Worm (Caenorhabditis elegans) whole organism, young adult: ENCODE data around the gene lido-12.
A peak's percentile ranks its signal among the peaks of the same experiment; 100 is the strongest.

Source experiments
- B0019.2 ChIP-seq: fragments of 200-800 bp; sonication (Bioruptor generic); conservative IDR thresholded peaks from 2 replicates; pipeline ENCODE4 v1.3.6; 2022; ENCODE audit warnings: missing genetic modification reagents, missing genetic modification characterization, missing compliant biosample characterization
- F23B12.7 ChIP-seq: sonication (generic microtip); optimal IDR thresholded peaks from 2 replicates; lab custom pipeline; 2017; ENCODE audit warnings: missing genetic modification characterization, mild to moderate bottlenecking, missing compliant biosample characterization, antibody characterized with exemption, moderate library complexity; ENCODE audit not compliant: insufficient read depth
- F49E8.2 ChIP-seq: sonication (generic microtip); optimal IDR thresholded peaks from 3 replicates; lab custom pipeline; 2017; ENCODE audit warnings: missing genetic modification characterization, mild to moderate bottlenecking, missing compliant biosample characterization, antibody characterized with exemption, moderate library complexity; ENCODE audit not compliant: insufficient read depth
- F55B11.4 ChIP-seq: sonication (generic microtip); optimal IDR thresholded peaks from 2 replicates; lab custom pipeline; 2016; ENCODE audit warnings: missing compliant biosample characterization, missing genetic modification characterization, borderline replicate concordance; ENCODE audit not compliant: insufficient read depth
- Y56A3A.18 ChIP-seq: fragments of 200-800 bp; sonication (Bioruptor generic); IDR thresholded peaks from 2 replicates; pipeline ENCODE4 v1.3.6; 2022; ENCODE audit warnings: missing genetic modification reagents, missing genetic modification characterization, missing compliant biosample characterization
- attf-5 ChIP-seq: fragments of 200-800 bp; sonication (Bioruptor generic); optimal IDR thresholded peaks from 2 replicates; lab custom pipeline; 2018; ENCODE audit warnings: mild to moderate bottlenecking, missing genetic modification characterization, missing compliant biosample characterization
- cebp-1 ChIP-seq, 2 experiments: fragments of 200-800 bp in 1 of 2; sonication (Bioruptor generic) in 1 of 2; sonication (generic microtip) in 1 of 2; IDR thresholded peaks in 1 of 2; optimal IDR thresholded peaks in 1 of 2; 2 replicates each; pipeline versions ENCODE4 v1.3.6 to Lab custom; 2017 to 2022; ENCODE audit warnings: missing compliant biosample characterization in 2 of 2, missing genetic modification characterization in 2 of 2, mild to moderate bottlenecking in 1 of 2, missing genetic modification reagents in 1 of 2, moderate library complexity in 1 of 2
- ceh-100 ChIP-seq: fragments of 200-800 bp; sonication (Bioruptor generic); IDR thresholded peaks from 2 replicates; pipeline ENCODE4 v1.3.6; 2022; ENCODE audit warnings: missing genetic modification reagents, missing genetic modification characterization, missing compliant biosample characterization
- ceh-40 ChIP-seq: fragments of 200-800 bp; sonication (Bioruptor generic); IDR thresholded peaks from 2 replicates; pipeline ENCODE4 v1.3.6; 2022; ENCODE audit warnings: missing genetic modification characterization, missing compliant biosample characterization
- ceh-58 ChIP-seq: fragments of 200-800 bp; sonication (Bioruptor generic); IDR thresholded peaks from 2 replicates; pipeline ENCODE4 v1.3.6; 2022; ENCODE audit warnings: missing genetic modification characterization, missing compliant biosample characterization
- dpff-1 ChIP-seq: sonication (generic microtip); optimal IDR thresholded peaks from 2 replicates; lab custom pipeline; 2017; ENCODE audit warnings: mild to moderate bottlenecking, missing genetic modification characterization, missing compliant biosample characterization
- egl-18 ChIP-seq: fragments of 200-800 bp; sonication (Bioruptor generic); IDR thresholded peaks from 2 replicates; pipeline ENCODE4 v1.3.6; 2022; ENCODE audit warnings: missing genetic modification reagents, missing genetic modification characterization, missing compliant biosample characterization
- ekl-4 ChIP-seq: fragments of 200-800 bp; sonication (Bioruptor generic); IDR thresholded peaks from 2 replicates; pipeline ENCODE4 v1.3.6; 2022; ENCODE audit warnings: missing genetic modification reagents, missing genetic modification characterization, missing compliant biosample characterization
- ets-4 ChIP-seq: fragments of 200-800 bp; sonication (Bioruptor generic); optimal IDR thresholded peaks from 2 replicates; lab custom pipeline; 2018; ENCODE audit warnings: mild to moderate bottlenecking, missing genetic modification characterization, missing compliant biosample characterization
- hmg-1.2 ChIP-seq: fragments of 200-800 bp; sonication (Bioruptor generic); IDR thresholded peaks from 2 replicates; pipeline ENCODE4 v1.3.6; 2022; ENCODE audit warnings: missing genetic modification reagents, missing genetic modification characterization, missing compliant biosample characterization
- let-607 ChIP-seq, 2 experiments: fragments of 200-800 bp in 1 of 2; sonication (Bioruptor generic) in 1 of 2; sonication (generic microtip) in 1 of 2; optimal IDR thresholded peaks; 2 replicates each; lab custom pipeline; 2016 to 2018; ENCODE audit warnings: mild to moderate bottlenecking in 2 of 2, missing compliant biosample characterization in 2 of 2, missing genetic modification characterization in 2 of 2, moderate library complexity in 2 of 2, missing genotype in 1 of 2
- lin-26 ChIP-seq: fragments of 200-800 bp; sonication (Bioruptor generic); IDR thresholded peaks from 2 replicates; pipeline ENCODE4 v1.3.6; 2022; ENCODE audit warnings: missing genetic modification reagents, missing genetic modification characterization, missing compliant biosample characterization
- lin-40 ChIP-seq: sonication (generic microtip); optimal IDR thresholded peaks from 2 replicates; lab custom pipeline; 2016; ENCODE audit warnings: missing genetic modification characterization, mild to moderate bottlenecking, missing compliant biosample characterization, missing genotype, missing genetic modification reagents
- lsl-1 ChIP-seq: fragments of 200-800 bp; sonication (Bioruptor generic); optimal IDR thresholded peaks from 2 replicates; lab custom pipeline; 2018; ENCODE audit warnings: mild to moderate bottlenecking, missing genetic modification characterization, moderate library complexity, missing compliant biosample characterization
- madf-10 ChIP-seq: sonication (generic microtip); optimal IDR thresholded peaks from 2 replicates; lab custom pipeline; 2016; ENCODE audit warnings: mild to moderate bottlenecking, missing genetic modification characterization, missing compliant biosample characterization
- madf-6 ChIP-seq: fragments of 200-800 bp; sonication (Bioruptor generic); IDR thresholded peaks from 2 replicates; pipeline ENCODE4 v1.3.6; 2022; ENCODE audit warnings: missing genetic modification reagents, missing genetic modification characterization, missing compliant biosample characterization
- mcd-1 ChIP-seq: fragments of 200-800 bp; sonication (Bioruptor generic); IDR thresholded peaks from 2 replicates; pipeline ENCODE4 v1.3.6; 2022; ENCODE audit warnings: missing genetic modification reagents, missing genetic modification characterization, missing compliant biosample characterization
- nhr-27 ChIP-seq: fragments of 200-800 bp; sonication (Bioruptor generic); optimal IDR thresholded peaks from 2 replicates; lab custom pipeline; 2018; ENCODE audit warnings: mild to moderate bottlenecking, missing genetic modification characterization, moderate library complexity, missing compliant biosample characterization
- nhr-80 ChIP-seq: sonication (generic microtip); optimal IDR thresholded peaks from 2 replicates; lab custom pipeline; 2016; ENCODE audit warnings: missing genetic modification characterization, missing compliant biosample characterization
- sdz-38 ChIP-seq: sonication (generic microtip); optimal IDR thresholded peaks from 2 replicates; lab custom pipeline; 2016; ENCODE audit warnings: missing genotype, missing genetic modification characterization, missing compliant biosample characterization
- sea-2 ChIP-seq: fragments of 200-800 bp; sonication (Bioruptor generic); IDR thresholded peaks from 2 replicates; pipeline ENCODE4 v1.3.6; 2022; ENCODE audit warnings: missing genetic modification characterization, missing compliant biosample characterization
- xnd-1 ChIP-seq: sonication (generic microtip); optimal IDR thresholded peaks from 2 replicates; lab custom pipeline; 2016; ENCODE audit warnings: missing genotype, missing genetic modification reagents, missing genetic modification characterization, missing compliant biosample characterization
- zim-3 ChIP-seq: sonication (generic microtip); optimal IDR thresholded peaks from 2 replicates; lab custom pipeline; 2017; ENCODE audit warnings: mild to moderate bottlenecking, missing genetic modification characterization, moderate library complexity, missing compliant biosample characterization
- ztf-25 ChIP-seq: fragments of 200-800 bp; sonication (Bioruptor generic); IDR thresholded peaks from 2 replicates; pipeline ENCODE4 v1.3.6; 2022; ENCODE audit warnings: missing genetic modification reagents, missing genetic modification characterization, missing compliant biosample characterization

lido-12 gene

DNA sequence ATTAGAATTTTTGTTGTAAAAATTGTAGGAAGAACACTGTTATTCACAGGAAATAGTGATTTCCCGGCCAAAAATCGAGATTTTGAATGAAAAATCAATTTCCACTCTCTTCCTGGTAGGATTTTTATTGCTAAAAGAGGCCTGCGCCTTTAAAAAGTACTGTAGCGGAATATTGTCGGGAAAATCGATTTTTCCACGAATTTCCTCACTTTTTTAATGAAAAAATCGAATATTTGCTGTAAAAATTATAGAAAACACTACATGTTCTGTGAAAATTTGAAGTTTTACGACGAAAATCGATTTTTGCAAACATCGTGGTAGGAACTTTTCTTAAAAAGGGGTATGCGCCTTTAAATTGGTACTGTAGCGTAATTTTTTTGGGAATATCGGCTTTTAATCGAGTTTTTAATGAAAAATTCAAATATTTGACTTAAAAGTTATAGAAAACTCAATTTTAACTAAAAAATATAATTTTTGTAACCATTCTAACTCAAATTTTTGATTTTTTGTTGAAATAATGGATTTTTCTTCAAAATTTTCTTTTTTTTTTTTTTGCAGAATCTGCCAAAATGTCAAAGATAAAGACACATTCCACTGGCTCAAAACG lies 50.8 kb downstream of the lido-12 start, which contains the start of gene lin-8 (continued):
- TF ChIP-seq xnd-1 (tag; lab: Kevin White, UChicago), result peak; percentile 96
- no peak for TF ChIP-seq F55B11.4
- no peak for TF ChIP-seq F23B12.7
- TF ChIP-seq nhr-80, result no peak
- TF ChIP-seq mcd-1, result no peak
- no peak for TF ChIP-seq zim-3 (tag; lab: Kevin White, UChicago)
- TF ChIP-seq sdz-38, result no peak
- TF ChIP-seq F49E8.2 (tag; lab: Kevin White, UChicago), result no peak
- no peak for TF ChIP-seq lin-26
- no peak for TF ChIP-seq lin-40 (tag; lab: Kevin White, UChicago)
- peak; percentile 100 for TF ChIP-seq lsl-1
- TF ChIP-seq dpff-1 (tag; lab: Kevin White, UChicago), result no peak
- TF ChIP-seq madf-10, result no peak
- TF ChIP-seq egl-18 (GFP tag; lab: Robert Waterston, UW), result no peak
- TF ChIP-seq let-607 (tag; optimal IDR thresholded peaks at IDR 0.05; lab: Kevin White, UChicago), result no peak
- TF ChIP-seq ekl-4, result no peak
- TF ChIP-seq B0019.2 (GFP tag; lab: Robert Waterston, UW), result no peak
- no peak for TF ChIP-seq nhr-27 (tag; lab: Kevin White, UChicago)
- TF ChIP-seq cebp-1 (GFP tag; IDR thresholded peaks at IDR 0.05; lab: Robert Waterston, UW), result no peak
- no peak for TF ChIP-seq cebp-1 (tag; optimal IDR thresholded peaks at IDR 0.05; lab: Kevin White, UChicago)
- TF ChIP-seq ceh-100 (GFP tag; lab: Robert Waterston, UW), result no peak
- no peak for TF ChIP-seq ztf-25 (GFP tag; lab: Robert Waterston, UW)
- no peak for TF ChIP-seq ceh-58 (GFP tag; lab: Robert Waterston, UW)
- peak; percentile 90 for TF ChIP-seq madf-6 (GFP tag; lab: Robert Waterston, UW)
- TF ChIP-seq Y56A3A.18 (GFP tag; lab: Robert Waterston, UW), result no peak
- TF ChIP-seq hmg-1.2 (GFP tag; lab: Robert Waterston, UW), result peak; percentile 8; the same call in 1 of the 2 replicates
- TF ChIP-seq ets-4 (GFP tag; lab: Kevin White, UChicago), result no peak
- TF ChIP-seq sea-2, result no peak
- TF ChIP-seq ceh-40, result no peak
- TF ChIP-seq attf-5, result no peak
- TF ChIP-seq, all 124 proteins: peak for 18
